Worm (Caenorhabditis elegans): ENCODE data around the gene unc-45.

The unc-45 gene

DNA sequence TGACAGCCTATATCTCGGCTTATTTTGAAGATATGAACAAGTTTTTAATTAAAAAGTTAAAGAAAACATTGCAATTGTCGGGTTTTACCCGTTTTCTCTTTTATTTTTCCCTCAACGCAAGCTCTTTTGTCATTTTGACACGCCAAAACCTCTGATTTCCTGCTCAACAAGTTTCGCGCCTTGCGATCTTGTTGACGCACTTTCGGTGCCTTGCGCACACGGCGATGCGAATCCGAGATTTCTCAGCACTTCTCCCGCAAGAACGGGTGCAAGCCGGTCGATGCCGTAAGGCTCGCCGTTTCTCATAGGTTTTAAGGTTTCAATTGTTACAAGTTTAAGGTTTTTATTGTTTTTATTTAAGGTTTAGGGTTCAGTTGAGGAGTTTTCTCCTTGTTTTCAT is 45.0 kb downstream of the unc-45 start:
- TF ChIP-seq ztf-18 (tag; optimal IDR thresholded peaks at IDR 0.05), result peak; percentile 71
- peak; percentile 40 for TF ChIP-seq D2030.7 (GFP tag; IDR thresholded peaks at IDR 0.05)

DNA sequence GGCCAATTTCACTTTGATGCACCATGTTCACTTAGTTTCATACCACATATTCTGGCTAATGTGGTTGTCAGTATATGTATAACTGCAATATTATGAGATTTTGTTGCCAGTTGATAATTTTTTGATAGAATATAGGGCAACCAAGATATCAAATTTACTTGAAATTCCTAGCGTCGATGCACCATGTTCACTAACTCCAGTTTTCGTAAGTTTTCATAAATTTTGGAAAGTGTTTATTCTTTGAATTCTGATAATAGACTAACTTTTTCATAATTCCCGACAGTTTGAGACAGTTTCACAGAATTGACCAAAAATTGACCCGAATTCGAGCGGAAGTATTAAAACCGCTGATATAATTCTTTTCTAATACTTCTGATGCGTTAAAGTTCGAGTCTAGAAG is 45.7 kb downstream of the unc-45 start:
- no peak for TF ChIP-seq T26A5.8 (tag; optimal IDR thresholded peaks at IDR 0.05)
- no peak for TF ChIP-seq C17E4.6 (GFP tag; IDR thresholded peaks at IDR 0.05)
- TF ChIP-seq lin-54 (GFP tag; optimal IDR thresholded peaks at IDR 0.05), result no peak
- TF ChIP-seq Y67H2A.10 (GFP tag; conservative IDR thresholded peaks at IDR 0.05), result no peak
- no peak for TF ChIP-seq repo-1 (tag; optimal IDR thresholded peaks at IDR 0.05)
- TF ChIP-seq nfya-1 (tag; optimal IDR thresholded peaks at IDR 0.05; ENCODE audit: borderline replicate concordance, insufficient read depth), result no peak
- TF ChIP-seq F37B4.10 (GFP tag; IDR thresholded peaks at IDR 0.05), result no peak
- no peak for TF ChIP-seq lir-1 (GFP tag; conservative IDR thresholded peaks at IDR 0.05)
- no peak for TF ChIP-seq fkh-3 (tag; optimal IDR thresholded peaks at IDR 0.05)
- no peak for TF ChIP-seq K11D2.4 (GFP tag; IDR thresholded peaks at IDR 0.05)
- no peak for TF ChIP-seq ceh-100 (GFP tag; IDR thresholded peaks at IDR 0.05)
- no peak for TF ChIP-seq dox-1 (GFP tag; IDR thresholded peaks at IDR 0.05)
- TF ChIP-seq lag-1 (GFP tag; IDR thresholded peaks at IDR 0.05), result no peak

DNA sequence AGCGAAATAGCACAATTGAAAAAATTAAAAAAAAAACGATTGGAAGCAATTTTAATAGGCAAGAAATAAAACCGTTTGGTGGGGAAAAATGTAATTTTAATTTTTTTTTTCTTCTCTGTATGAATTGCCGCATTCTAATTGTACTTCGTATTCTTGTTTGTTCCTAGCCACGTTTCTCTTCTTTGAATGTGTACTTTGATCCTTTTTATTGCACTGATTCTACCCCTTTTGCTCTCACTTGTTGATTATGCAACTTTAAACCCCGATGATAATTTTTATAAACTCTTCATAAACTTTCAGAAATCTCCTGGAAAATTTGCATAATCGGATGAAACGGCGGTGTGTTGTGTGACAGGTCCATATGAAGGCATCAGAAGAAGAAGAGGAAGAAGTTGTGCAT is 50.4 kb downstream of the unc-45 start, which contains the start of gene T22F7.1:
TSS of gene T22F7.1 (plus strand) at position 301 of the 400 bp plus-strand sequence.
- TF ChIP-seq sdz-38 (tag; optimal IDR thresholded peaks at IDR 0.05) (no peak), B0336.3 (GFP tag; IDR thresholded peaks at IDR 0.05) (no peak), F37B4.10 (GFP tag; IDR thresholded peaks at IDR 0.05) (no peak), nhr-90 (tag; optimal IDR thresholded peaks at IDR 0.05) (no peak)

- TF ChIP-seq ztf-25 (GFP tag; IDR thresholded peaks at IDR 0.05), result no peak
- TF ChIP-seq madf-8 (GFP tag; conservative IDR thresholded peaks at IDR 0.05), result no peak
- no peak for TF ChIP-seq lir-1 (GFP tag; conservative IDR thresholded peaks at IDR 0.05)
- TF ChIP-seq ztf-26 (tag; optimal IDR thresholded peaks at IDR 0.05), result no peak
- no peak for TF ChIP-seq bed-1 (GFP tag; IDR thresholded peaks at IDR 0.05)
- TF ChIP-seq xnd-1 (tag; optimal IDR thresholded peaks at IDR 0.05), result no peak
- no peak for TF ChIP-seq Y53G8AR.9 (GFP tag; conservative IDR thresholded peaks at IDR 0.05)
- TF ChIP-seq F57C9.4 (tag; optimal IDR thresholded peaks at IDR 0.05), result no peak
- TF ChIP-seq lin-40 (tag; optimal IDR thresholded peaks at IDR 0.05), result no peak
- no peak for TF ChIP-seq akir-1 (GFP tag; optimal IDR thresholded peaks at IDR 0.05)
- TF ChIP-seq Y53F4B.3 (GFP tag; IDR thresholded peaks at IDR 0.05), result no peak
Measured at ce11 chrIII:547709-548108, 56.4 kb downstream of the unc-45 start.

ce11 chrIII:549231-549630 is 57.9 kb downstream of the unc-45 start:
- TF ChIP-seq B0035.1 (tag; optimal IDR thresholded peaks at IDR 0.05), result no peak
- no peak for TF ChIP-seq F55B11.4 (tag; optimal IDR thresholded peaks at IDR 0.05; ENCODE audit: borderline replicate concordance, insufficient read depth)
- TF ChIP-seq ceh-40 (GFP tag; IDR thresholded peaks at IDR 0.05), result no peak
- no peak for TF ChIP-seq lsy-27 (tag; optimal IDR thresholded peaks at IDR 0.05; ENCODE audit: borderline replicate concordance, insufficient read depth)
- TF ChIP-seq mxl-1 (tag; optimal IDR thresholded peaks at IDR 0.05), result no peak
- TF ChIP-seq let-526 (GFP tag; IDR thresholded peaks at IDR 0.05), result no peak
- no peak for TF ChIP-seq sdz-38 (tag; optimal IDR thresholded peaks at IDR 0.05)
- TF ChIP-seq F57A8.1 (GFP tag; optimal IDR thresholded peaks at IDR 0.05), result no peak
- no peak for TF ChIP-seq hsf-1 (GFP tag; IDR thresholded peaks at IDR 0.05)
